Fruit fly (Drosophila melanogaster) whole organism, embryonic: ENCODE measurements around the gene CG17010.

Experiments
- Awh ChIP-seq: fragments of 200-800 bp; sonication (Bioruptor generic); IDR thresholded peaks from 2 replicates; pipeline ENCODE4, ENCODE4 v1.3.6; 2022; ENCODE audit warnings: missing biosample characterization, missing genetic modification characterization
- BEAF-32 ChIP-seq: fragments of 200-800 bp; sonication (Bioruptor generic); optimal IDR thresholded peaks from 3 replicates; lab custom pipeline; 2017; ENCODE audit warnings: missing biosample characterization, missing genetic modification characterization, mild to moderate bottlenecking, moderate library complexity, missing genetic modification reagents
- CG10543 ChIP-seq: fragments of 200-800 bp; sonication (Bioruptor generic); optimal IDR thresholded peaks from 3 replicates; lab custom pipeline; 2017; ENCODE audit warnings: missing biosample characterization, mild to moderate bottlenecking, missing genetic modification characterization, moderate library complexity
- CG13296 ChIP-seq: fragments of 200-800 bp; sonication (Bioruptor generic); optimal IDR thresholded peaks from 3 replicates; lab custom pipeline; 2018; ENCODE audit warnings: missing biosample characterization, mild to moderate bottlenecking, missing genetic modification characterization
- CG17568 ChIP-seq: fragments of 200-800 bp; sonication (Bioruptor generic); optimal IDR thresholded peaks from 2 replicates; lab custom pipeline; 2018; ENCODE audit warnings: missing biosample characterization, mild to moderate bottlenecking, missing genetic modification characterization, moderate library complexity
- CG2678 ChIP-seq: fragments of 200-800 bp; sonication (Bioruptor generic); optimal IDR thresholded peaks from 3 replicates; lab custom pipeline; 2019; ENCODE audit warnings: missing biosample characterization, mild to moderate bottlenecking, missing genetic modification characterization, moderate library complexity
- CG2712 ChIP-seq: fragments of 200-800 bp; optimal IDR thresholded peaks from 3 replicates; lab custom pipeline; 2019; ENCODE audit warnings: missing biosample characterization, mild to moderate bottlenecking, missing genetic modification characterization, moderate library complexity
- CG30020 ChIP-seq: fragments of 200-800 bp; optimal IDR thresholded peaks from 2 replicates; lab custom pipeline; 2019; ENCODE audit warnings: missing biosample characterization, mild to moderate bottlenecking, missing genetic modification characterization, moderate library complexity
- CG30431 ChIP-seq: fragments of 200-800 bp; sonication (Bioruptor generic); optimal IDR thresholded peaks from 2 replicates; lab custom pipeline; 2017; ENCODE audit warnings: missing biosample characterization, missing genetic modification characterization
- CG31365 ChIP-seq: fragments of 200-800 bp; sonication (Bioruptor generic); optimal IDR thresholded peaks from 2 replicates; lab custom pipeline; 2018; ENCODE audit warnings: missing biosample characterization, mild to moderate bottlenecking, missing genetic modification characterization
- CG6765 ChIP-seq: fragments of 200-800 bp; sonication (Bioruptor generic); optimal IDR thresholded peaks from 3 replicates; lab custom pipeline; 2017; ENCODE audit warnings: missing biosample characterization, mild to moderate bottlenecking, missing genetic modification characterization
- CG6791 ChIP-seq: fragments of 200-800 bp; sonication (Bioruptor generic); IDR thresholded peaks from 3 replicates; pipeline ENCODE4 v1.3.6; 2022; ENCODE audit warnings: missing biosample characterization, missing genetic modification characterization; ENCODE audit not compliant: partially characterized antibody
- CG6813 ChIP-seq: fragments of 200-800 bp; sonication (Bioruptor generic); optimal IDR thresholded peaks from 2 replicates; lab custom pipeline; 2017; ENCODE audit warnings: missing biosample characterization, missing genetic modification characterization, mild to moderate bottlenecking, moderate library complexity, missing genetic modification reagents
- CG7556 ChIP-seq: fragments of 200-800 bp; sonication (Bioruptor generic); optimal IDR thresholded peaks from 2 replicates; lab custom pipeline; 2017; ENCODE audit warnings: missing biosample characterization, mild to moderate bottlenecking, missing genetic modification characterization
- CG7839 ChIP-seq: fragments of 200-800 bp; sonication (Bioruptor generic); optimal IDR thresholded peaks from 3 replicates; lab custom pipeline; 2018; ENCODE audit warnings: missing biosample characterization, mild to moderate bottlenecking, missing genetic modification characterization, moderate library complexity
- CG8478 ChIP-seq: fragments of >200 bp; optimal IDR thresholded peaks from 2 replicates; lab custom pipeline; 2018
- CTCF ChIP-seq: fragments of 200-800 bp; sonication (Bioruptor generic); optimal IDR thresholded peaks from 2 replicates; lab custom pipeline; 2017; ENCODE audit warnings: missing biosample characterization, mild to moderate bottlenecking, missing genetic modification characterization, moderate library complexity
- CrebB ChIP-seq: fragments of 200-800 bp; sonication (Bioruptor generic); optimal IDR thresholded peaks from 3 replicates; lab custom pipeline; 2018; ENCODE audit warnings: missing biosample characterization, mild to moderate bottlenecking, missing genetic modification characterization
- D ChIP-seq, 2 experiments: fragments of 200-800 bp in 1 of 2; fragments of >200 bp in 1 of 2; sonication (Bioruptor generic) in 1 of 2; optimal IDR thresholded peaks; 2 replicates in 1 of 2; 3 replicates in 1 of 2; lab custom pipeline; 2017; ENCODE audit warnings: mild to moderate bottlenecking in 1 of 2, missing biosample characterization in 1 of 2, missing genetic modification characterization in 1 of 2, missing genetic modification reagents in 1 of 2
- Dad ChIP-seq: fragments of 200-800 bp; sonication (Bioruptor generic); optimal IDR thresholded peaks from 3 replicates; lab custom pipeline; 2016; ENCODE audit warnings: missing biosample characterization, missing genetic modification characterization
- Dfd ChIP-seq, 2 experiments: fragments of >200 bp; optimal IDR thresholded peaks; 2 replicates each; lab custom pipeline; 2017; ENCODE audit warnings: missing biosample characterization in 2 of 2, missing genetic modification characterization in 2 of 2
- GATAe ChIP-seq: fragments of 200-800 bp; sonication (Bioruptor generic); conservative IDR thresholded peaks from 2 replicates; pipeline ENCODE4 v1.3.6; 2022; ENCODE audit warnings: missing biosample characterization, missing genetic modification characterization
- H15 ChIP-seq: fragments of 200-800 bp; sonication (Bioruptor generic); IDR thresholded peaks from 3 replicates; pipeline ENCODE4 v1.3.6; 2022; ENCODE audit warnings: missing biosample characterization, missing genetic modification characterization
- Lpt ChIP-seq: fragments of >200 bp; optimal IDR thresholded peaks from 2 replicates; lab custom pipeline; 2018; ENCODE audit warnings: missing biosample characterization, missing genetic modification characterization
- Med ChIP-seq: fragments of 200-800 bp; sonication (Bioruptor generic); peaks from one replicate; lab custom pipeline; 2016; ENCODE audit warnings: missing biosample characterization, missing genetic modification characterization, mild to moderate bottlenecking, inconsistent platforms, moderate library complexity
- Rfx ChIP-seq: fragments of 200-800 bp; sonication (Bioruptor generic); IDR thresholded peaks from 2 replicates; pipeline ENCODE4 v1.3.6; 2022; ENCODE audit warnings: missing biosample characterization, missing genetic modification characterization
- Side ChIP-seq: fragments of 200-800 bp; sonication (Bioruptor generic); optimal IDR thresholded peaks from 2 replicates; lab custom pipeline; 2016; ENCODE audit warnings: missing biosample characterization, missing genetic modification characterization
- Sox100B ChIP-seq: fragments of 200-800 bp; sonication (Bioruptor generic); optimal IDR thresholded peaks from 3 replicates; lab custom pipeline; 2018; ENCODE audit warnings: missing biosample characterization, mild to moderate bottlenecking, missing genetic modification characterization
- Sry-δ ChIP-seq: fragments of 200-800 bp; sonication (Bioruptor generic); optimal IDR thresholded peaks from 2 replicates; lab custom pipeline; 2016; ENCODE audit warnings: missing biosample characterization, missing genetic modification characterization
- ase ChIP-seq: fragments of 200-800 bp; sonication (Bioruptor generic); IDR thresholded peaks from 3 replicates; pipeline ENCODE4 v1.3.6; 2022; ENCODE audit warnings: missing biosample characterization, missing genetic modification characterization
- dati ChIP-seq: fragments of 200-800 bp; sonication (Bioruptor generic); IDR thresholded peaks from 2 replicates; pipeline ENCODE4 v1.3.6; 2022; ENCODE audit warnings: missing biosample characterization, missing genetic modification characterization
- dysf ChIP-seq: fragments of 200-800 bp; sonication (Bioruptor generic); IDR thresholded peaks from 3 replicates; pipeline ENCODE4 v1.3.6; 2022; ENCODE audit warnings: missing biosample characterization, missing genetic modification characterization
- eve ChIP-seq, 2 experiments: fragments of >200 bp; optimal IDR thresholded peaks; 2 replicates each; lab custom pipeline; 2017; ENCODE audit warnings: missing biosample characterization in 2 of 2, missing genetic modification characterization in 2 of 2
- fru ChIP-seq: fragments of >200 bp; optimal IDR thresholded peaks from 2 replicates; lab custom pipeline; 2017
- gsb-n ChIP-seq: fragments of 200-800 bp; sonication (Bioruptor generic); optimal IDR thresholded peaks from 3 replicates; lab custom pipeline; 2018; ENCODE audit warnings: missing biosample characterization, mild to moderate bottlenecking, missing genetic modification characterization
- hb ChIP-seq: fragments of 200-800 bp; sonication (Bioruptor generic); IDR thresholded peaks from 3 replicates; pipeline ENCODE4 v1.3.6; 2022; ENCODE audit warnings: missing biosample characterization, missing genetic modification characterization; ENCODE audit not compliant: partially characterized antibody
- mirr ChIP-seq: fragments of 200-800 bp; sonication (Bioruptor generic); optimal IDR thresholded peaks from 3 replicates; lab custom pipeline; 2018; ENCODE audit warnings: missing biosample characterization, mild to moderate bottlenecking, missing genetic modification characterization
- nau ChIP-seq: fragments of 200-800 bp; sonication (Bioruptor generic); optimal IDR thresholded peaks from 3 replicates; lab custom pipeline; 2017; ENCODE audit warnings: missing biosample characterization, mild to moderate bottlenecking, missing genetic modification characterization, missing genetic modification reagents
- pb ChIP-seq: fragments of 200-800 bp; sonication (Bioruptor generic); optimal IDR thresholded peaks from 3 replicates; lab custom pipeline; 2016; ENCODE audit warnings: missing biosample characterization, missing genetic modification characterization
- pfk ChIP-seq: fragments of 200-800 bp; sonication (Bioruptor generic); optimal IDR thresholded peaks from 2 replicates; lab custom pipeline; 2018; ENCODE audit warnings: missing biosample characterization, mild to moderate bottlenecking, missing genetic modification characterization, moderate library complexity
- pho ChIP-seq: fragments of 200-800 bp; sonication (Bioruptor generic); optimal IDR thresholded peaks from 2 replicates; lab custom pipeline; 2016; ENCODE audit warnings: missing biosample characterization, missing genetic modification characterization
- pnt ChIP-seq: fragments of 200-800 bp; sonication (Bioruptor generic); optimal IDR thresholded peaks from 3 replicates; lab custom pipeline; 2016; ENCODE audit warnings: missing biosample characterization, missing genetic modification characterization
- run ChIP-seq: fragments of 200-800 bp; sonication (Bioruptor generic); optimal IDR thresholded peaks from 3 replicates; lab custom pipeline; 2018; ENCODE audit warnings: missing biosample characterization, mild to moderate bottlenecking, missing genetic modification characterization
- seq ChIP-seq: fragments of 200-800 bp; sonication (Bioruptor generic); IDR thresholded peaks from 2 replicates; pipeline ENCODE4 v1.3.6; 2022; ENCODE audit warnings: missing biosample characterization, missing genetic modification characterization
- sqz ChIP-seq: fragments of 200-800 bp; sonication (Bioruptor generic); optimal IDR thresholded peaks from 3 replicates; lab custom pipeline; 2018; ENCODE audit warnings: missing biosample characterization, mild to moderate bottlenecking, missing genetic modification characterization
- toy ChIP-seq: fragments of 200-800 bp; sonication (Bioruptor generic); IDR thresholded peaks from 2 replicates; pipeline ENCODE4 v1.3.6; 2022; ENCODE audit warnings: missing biosample characterization, missing genetic modification characterization
- ttk ChIP-seq: fragments of 200-800 bp; sonication (Bioruptor generic); IDR thresholded peaks from 2 replicates; pipeline ENCODE4 v2.1.2; 2022; ENCODE audit warnings: missing biosample characterization, missing genetic modification characterization
- twi ChIP-seq: fragments of 200-800 bp; optimal IDR thresholded peaks from 2 replicates; lab custom pipeline; 2019; ENCODE audit warnings: missing biosample characterization, mild to moderate bottlenecking, missing genetic modification characterization, moderate library complexity
- z ChIP-seq: fragments of 200-800 bp; sonication (Bioruptor generic); IDR thresholded peaks from 3 replicates; pipeline ENCODE4 v1.3.6; 2022; ENCODE audit warnings: missing biosample characterization, missing genetic modification characterization

CG17010 gene

DNA sequence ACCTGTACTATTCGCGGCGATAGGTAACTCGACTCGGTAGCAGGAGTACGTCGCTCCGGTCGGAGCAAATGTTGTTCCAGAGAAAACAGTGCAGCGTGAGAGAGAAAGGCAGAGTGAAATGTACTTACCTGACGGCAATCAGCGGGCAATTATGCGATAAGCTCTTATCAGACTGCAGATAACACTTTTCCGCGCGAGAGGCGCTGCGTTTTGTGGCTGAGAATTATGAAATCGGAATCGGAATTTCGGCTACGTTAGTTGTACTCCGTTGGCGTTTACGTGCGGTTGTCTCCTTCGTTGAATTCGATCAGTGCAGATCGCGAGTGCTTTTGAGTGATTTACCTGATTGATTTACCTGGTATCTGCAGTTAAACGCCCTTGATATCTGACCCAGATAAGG is 8.4 kb upstream of the CG17010 start (continued):
- TF ChIP-seq D (optimal IDR thresholded peaks at IDR 0.05; lab: Kevin White, UChicago) (no peak), D (GFP tag; optimal IDR thresholded peaks at IDR 0.05; lab: Kevin White, UChicago) (no peak), CG6813 (no peak)

DNA sequence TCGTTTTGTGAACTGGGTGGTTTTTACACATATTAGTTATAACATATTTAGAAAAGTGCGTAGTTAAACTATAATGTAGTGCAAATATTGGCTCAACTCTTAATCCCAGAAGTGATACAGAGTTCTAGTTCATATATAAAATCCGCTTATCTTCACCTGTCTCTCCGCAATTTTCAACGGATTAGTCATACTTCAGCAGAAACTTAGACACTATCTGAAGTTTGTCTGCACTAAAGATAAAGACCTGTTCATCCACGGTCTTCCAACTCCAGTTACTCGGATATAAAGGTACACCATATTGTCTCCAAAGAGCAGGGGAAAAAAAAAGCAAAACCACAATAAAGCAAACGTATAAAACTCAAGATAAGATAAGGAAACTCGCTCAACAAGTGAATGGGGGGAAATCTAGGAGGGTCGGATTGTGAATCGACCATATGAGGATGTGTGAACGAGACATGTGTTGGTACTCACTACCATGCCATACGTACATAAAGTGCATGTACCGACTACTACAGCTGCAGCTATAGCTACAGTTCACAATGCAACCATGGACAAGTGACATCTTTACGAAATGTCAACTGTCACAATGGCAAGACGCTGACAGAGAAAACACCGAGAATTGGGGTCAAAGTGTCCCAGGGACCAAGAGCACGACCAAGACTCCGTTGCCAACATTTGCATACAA is 7.7 kb upstream of the CG17010 start:
- TF ChIP-seq GATAe: peak; percentile 76
- TF ChIP-seq mirr (GFP tag; lab: Kevin White, UChicago): peak; percentile 19
- peak; percentile 29 for TF ChIP-seq CG13296
- peak; percentile 21 for TF ChIP-seq CG17568 (GFP tag; lab: Kevin White, UChicago)
- TF ChIP-seq CG2678 (tag; lab: Kevin White, UChicago): peak; percentile 16
- TF ChIP-seq Dad: no peak
- TF ChIP-seq eve (GFP tag; optimal IDR thresholded peaks at IDR 0.05; lab: Kevin White, UChicago): peak in 1 of 2 experiments; percentile 65
- peak; percentile 82 for TF ChIP-seq run
- peak; percentile 7 for TF ChIP-seq Sox100B (GFP tag; lab: Kevin White, UChicago)
- peak; percentile 78 for TF ChIP-seq CG2712
- peak; percentile 15 for TF ChIP-seq sqz
- TF ChIP-seq Med (GFP tag; lab: Kevin White, UChicago): peak; percentile 25
- peak; percentile 4 for TF ChIP-seq gsb-n (tag; lab: Kevin White, UChicago)
- peak; percentile 70; the same call in 2 of the 3 replicates for TF ChIP-seq z (GFP tag; lab: Robert Waterston, UW)
- no peak for TF ChIP-seq Rfx (GFP tag; lab: Robert Waterston, UW)
- no peak for TF ChIP-seq Awh (GFP tag; lab: Robert Waterston, UW)
- TF ChIP-seq twi (tag; lab: Kevin White, UChicago): peak; percentile 74
- TF ChIP-seq Lpt (GFP tag; lab: Kevin White, UChicago): no peak

dm6 chr2L:12350880-12351279 is 5.4 kb upstream of the CG17010 start:
- TF ChIP-seq CG30431 (GFP tag; lab: Kevin White, UChicago) (peak; percentile 16), CG30020 (tag; lab: Kevin White, UChicago) (no peak), CG6791 (GFP tag; lab: Robert Waterston, UW) (no peak), CrebB (tag; lab: Kevin White, UChicago) (no peak), ttk (GFP tag; lab: Robert Waterston, UW) (peak; percentile 65), Dad (no peak), H15 (GFP tag; lab: Robert Waterston, UW) (no peak; the same call in 2 of the 3 replicates), hb (GFP tag; lab: Robert Waterston, UW) (no peak), CG8478 (lab: Kevin White, UChicago) (no peak), CG31365 (no peak), nau (no peak), fru (lab: Kevin White, UChicago) (no peak), pb (peak; percentile 17), CTCF (no peak), Sry-δ (GFP tag; lab: Kevin White, UChicago) (peak; percentile 2), dati (no peak), pnt (GFP tag; lab: Kevin White, UChicago) (peak; percentile 36), CG7839 (peak; percentile 62), Side (peak; percentile 4), CG10543 (GFP tag; lab: Kevin White, UChicago) (no peak), dysf (GFP tag; lab: Robert Waterston, UW) (peak; percentile 46; the same call in 1 of the 3 replicates), seq (GFP tag; lab: Robert Waterston, UW) (no peak), pfk (GFP tag; lab: Kevin White, UChicago) (no peak), ase (no peak), CG6765 (GFP tag; lab: Kevin White, UChicago) (no peak), CG7556 (GFP tag; lab: Kevin White, UChicago) (peak; percentile 25), BEAF-32 (GFP tag; lab: Kevin White, UChicago) (no peak), Dfd (GFP tag; optimal IDR thresholded peaks at IDR 0.05; lab: Kevin White, UChicago) (no peak), pho (GFP tag; lab: Kevin White, UChicago) (no peak), toy (no peak)
